Fruit fly (Drosophila melanogaster) whole organism, embryonic: ENCODE results near the gene CG9297.
A peak's percentile ranks its signal among the peaks of the same experiment; 100 is the strongest.

ENCODE experiments used
- ATbp ChIP-seq: fragments of 200-800 bp; sonication (Bioruptor generic); optimal IDR thresholded peaks from 2 replicates; lab custom pipeline; 2017; ENCODE audit warnings: missing biosample characterization, mild to moderate bottlenecking, missing genetic modification characterization, missing genetic modification reagents
- CG10267 ChIP-seq: fragments of 200-800 bp; sonication (Bioruptor generic); optimal IDR thresholded peaks from 2 replicates; lab custom pipeline; 2018; ENCODE audit warnings: missing biosample characterization, mild to moderate bottlenecking, missing genetic modification characterization, moderate library complexity
- CG10321 ChIP-seq: fragments of 200-800 bp; sonication (Bioruptor generic); IDR thresholded peaks from 2 replicates; pipeline ENCODE4 v1.3.6; 2022; ENCODE audit warnings: missing biosample characterization, missing genetic modification characterization
- CG12391 ChIP-seq: fragments of 200-800 bp; sonication (Bioruptor generic); optimal IDR thresholded peaks from 3 replicates; lab custom pipeline; 2018; ENCODE audit warnings: missing biosample characterization, mild to moderate bottlenecking, missing genetic modification characterization, moderate library complexity
- CG13424 ChIP-seq: fragments of 200-800 bp; sonication (Bioruptor generic); optimal IDR thresholded peaks from 2 replicates; lab custom pipeline; 2019; ENCODE audit warnings: missing biosample characterization, mild to moderate bottlenecking, missing genetic modification characterization, moderate library complexity
- CG15601 ChIP-seq: fragments of 200-800 bp; sonication (Bioruptor generic); optimal IDR thresholded peaks from 3 replicates; lab custom pipeline; 2019; ENCODE audit warnings: missing biosample characterization, mild to moderate bottlenecking, missing genetic modification characterization, moderate library complexity
- CG18262 ChIP-seq: fragments of 200-800 bp; optimal IDR thresholded peaks from 3 replicates; lab custom pipeline; 2019; ENCODE audit warnings: missing biosample characterization, mild to moderate bottlenecking, missing genetic modification characterization, moderate library complexity
- CG3065 ChIP-seq: fragments of 200-800 bp; sonication (Bioruptor generic); optimal IDR thresholded peaks from 2 replicates; lab custom pipeline; 2016; ENCODE audit warnings: missing biosample characterization, missing genetic modification characterization
- CG33557 ChIP-seq: fragments of 200-800 bp; sonication (Bioruptor generic); optimal IDR thresholded peaks from 2 replicates; lab custom pipeline; 2019; ENCODE audit warnings: missing biosample characterization, mild to moderate bottlenecking, missing genetic modification characterization, moderate library complexity
- CG4730 ChIP-seq: fragments of 200-800 bp; sonication (Bioruptor generic); IDR thresholded peaks from 2 replicates; pipeline ENCODE4 v1.3.6; 2022; ENCODE audit warnings: missing biosample characterization, missing genetic modification characterization
- CG7556 ChIP-seq: fragments of 200-800 bp; sonication (Bioruptor generic); optimal IDR thresholded peaks from 2 replicates; lab custom pipeline; 2017; ENCODE audit warnings: missing biosample characterization, mild to moderate bottlenecking, missing genetic modification characterization
- CG8478 ChIP-seq: fragments of >200 bp; optimal IDR thresholded peaks from 2 replicates; lab custom pipeline; 2018
- CG8924 ChIP-seq: fragments of 200-800 bp; optimal IDR thresholded peaks from 3 replicates; lab custom pipeline; 2019; ENCODE audit warnings: missing biosample characterization, mild to moderate bottlenecking, missing genetic modification characterization, moderate library complexity
- CoRest ChIP-seq: fragments of 200-800 bp; sonication (Bioruptor generic); optimal IDR thresholded peaks from 3 replicates; lab custom pipeline; 2018; ENCODE audit warnings: missing biosample characterization, mild to moderate bottlenecking, missing genetic modification characterization, moderate library complexity
- D19A ChIP-seq: fragments of 200-800 bp; optimal IDR thresholded peaks from 3 replicates; lab custom pipeline; 2019; ENCODE audit warnings: missing biosample characterization, mild to moderate bottlenecking, missing genetic modification characterization, moderate library complexity
- Dad ChIP-seq: fragments of 200-800 bp; sonication (Bioruptor generic); optimal IDR thresholded peaks from 3 replicates; lab custom pipeline; 2016; ENCODE audit warnings: missing biosample characterization, missing genetic modification characterization
- Drgx ChIP-seq: fragments of 200-800 bp; sonication (Bioruptor generic); IDR thresholded peaks from 2 replicates; pipeline ENCODE4 v1.3.6; 2022; ENCODE audit warnings: missing biosample characterization, missing genetic modification characterization
- Fer1 ChIP-seq: fragments of 200-800 bp; sonication (Bioruptor generic); optimal IDR thresholded peaks from 2 replicates; lab custom pipeline; 2017; ENCODE audit warnings: missing biosample characterization, mild to moderate bottlenecking, missing genetic modification characterization
- H15 ChIP-seq: fragments of 200-800 bp; sonication (Bioruptor generic); IDR thresholded peaks from 3 replicates; pipeline ENCODE4 v1.3.6; 2022; ENCODE audit warnings: missing biosample characterization, missing genetic modification characterization
- Hr3 ChIP-seq: fragments of 200-800 bp; sonication (Bioruptor generic); optimal IDR thresholded peaks from 3 replicates; lab custom pipeline; 2016; ENCODE audit warnings: missing biosample characterization, missing genetic modification characterization
- Hsf ChIP-seq: fragments of 200-800 bp; sonication (Bioruptor generic); optimal IDR thresholded peaks from 3 replicates; lab custom pipeline; 2016; ENCODE audit warnings: missing biosample characterization, missing genetic modification characterization
- Jarid2 ChIP-seq: fragments of 200-800 bp; sonication (Bioruptor generic); optimal IDR thresholded peaks from 3 replicates; lab custom pipeline; 2017; ENCODE audit warnings: mild to moderate bottlenecking, missing biosample characterization, missing genetic modification reagents, missing genetic modification characterization
- Med ChIP-seq: fragments of 200-800 bp; sonication (Bioruptor generic); peaks from one replicate; lab custom pipeline; 2016; ENCODE audit warnings: missing biosample characterization, missing genetic modification characterization, mild to moderate bottlenecking, inconsistent platforms, moderate library complexity
- NK7.1 ChIP-seq: fragments of 200-800 bp; sonication (Bioruptor generic); optimal IDR thresholded peaks from 3 replicates; lab custom pipeline; 2016; ENCODE audit warnings: missing biosample characterization, missing genetic modification characterization
- Oli ChIP-seq: fragments of 200-800 bp; sonication (Bioruptor generic); optimal IDR thresholded peaks from 2 replicates; lab custom pipeline; 2018; ENCODE audit warnings: missing biosample characterization, mild to moderate bottlenecking, missing genetic modification characterization, moderate library complexity
- Opbp ChIP-seq: fragments of 200-800 bp; sonication (Bioruptor generic); IDR thresholded peaks from 3 replicates; pipeline ENCODE4 v1.3.6; 2022; ENCODE audit warnings: missing biosample characterization, missing genetic modification characterization; ENCODE audit not compliant: partially characterized antibody
- PHDP ChIP-seq: fragments of 200-800 bp; sonication (Bioruptor generic); optimal IDR thresholded peaks from 3 replicates; lab custom pipeline; 2018; ENCODE audit warnings: missing biosample characterization, mild to moderate bottlenecking, missing genetic modification characterization, moderate library complexity
- Sox100B ChIP-seq: fragments of 200-800 bp; sonication (Bioruptor generic); optimal IDR thresholded peaks from 3 replicates; lab custom pipeline; 2018; ENCODE audit warnings: missing biosample characterization, mild to moderate bottlenecking, missing genetic modification characterization
- Xrp1 ChIP-seq: fragments of 200-800 bp; sonication (Bioruptor generic); IDR thresholded peaks from 2 replicates; pipeline ENCODE4 v1.3.6; 2022; ENCODE audit warnings: missing biosample characterization, missing genetic modification characterization
- az2 ChIP-seq: fragments of 200-800 bp; sonication (Bioruptor generic); optimal IDR thresholded peaks from 3 replicates; lab custom pipeline; 2016; ENCODE audit warnings: missing biosample characterization, missing genetic modification characterization
- ci ChIP-seq: fragments of 200-800 bp; sonication (Bioruptor generic); IDR thresholded peaks from 3 replicates; pipeline ENCODE4 v1.3.6; 2022; ENCODE audit warnings: missing biosample characterization, missing genetic modification characterization
- eve ChIP-seq, 2 experiments: fragments of >200 bp; optimal IDR thresholded peaks; 2 replicates each; lab custom pipeline; 2017; ENCODE audit warnings: missing biosample characterization in 2 of 2, missing genetic modification characterization in 2 of 2
- ewg ChIP-seq: fragments of 200-800 bp; sonication (Bioruptor generic); optimal IDR thresholded peaks from 3 replicates; lab custom pipeline; 2017; ENCODE audit warnings: mild to moderate bottlenecking, missing biosample characterization, missing genetic modification reagents, missing genetic modification characterization
- fd96Cb ChIP-seq: fragments of 200-800 bp; sonication (Bioruptor generic); optimal IDR thresholded peaks from 2 replicates; lab custom pipeline; 2018; ENCODE audit warnings: missing biosample characterization, mild to moderate bottlenecking, missing genetic modification characterization, moderate library complexity
- grau ChIP-seq: fragments of 200-800 bp; optimal IDR thresholded peaks from 3 replicates; lab custom pipeline; 2019; ENCODE audit warnings: missing biosample characterization, mild to moderate bottlenecking, missing genetic modification characterization, moderate library complexity
- hkb ChIP-seq, 2 experiments: fragments of 200-800 bp in 1 of 2; fragments of >200 bp in 1 of 2; sonication (Bioruptor generic) in 1 of 2; IDR thresholded peaks in 1 of 2; optimal IDR thresholded peaks in 1 of 2; 2 replicates each; pipeline versions ENCODE4 v1.3.6 to Lab custom; 2017 to 2022; ENCODE audit warnings: missing biosample characterization in 1 of 2, missing genetic modification characterization in 1 of 2
- hth ChIP-seq: fragments of >200 bp; optimal IDR thresholded peaks from 2 replicates; lab custom pipeline; 2017; ENCODE audit warnings: inconsistent platforms
- jing ChIP-seq: fragments of 200-800 bp; sonication (Bioruptor generic); optimal IDR thresholded peaks from 2 replicates; lab custom pipeline; 2018; ENCODE audit warnings: missing biosample characterization, mild to moderate bottlenecking, missing genetic modification characterization
- kni ChIP-seq: fragments of 200-800 bp; sonication (Bioruptor generic); optimal IDR thresholded peaks from 3 replicates; lab custom pipeline; 2017; ENCODE audit warnings: mild to moderate bottlenecking, missing biosample characterization, missing genetic modification reagents, missing genetic modification characterization
- lola ChIP-seq, 3 experiments: fragments of >200 bp in 2 of 3; fragments of 200-800 bp in 1 of 3; sonication (Bioruptor generic) in 1 of 3; optimal IDR thresholded peaks; 2 replicates each; lab custom pipeline; 2017 to 2019; ENCODE audit warnings: missing biosample characterization in 3 of 3, missing genetic modification characterization in 3 of 3, mild to moderate bottlenecking in 1 of 3, moderate library complexity in 1 of 3
- nerfin-1 ChIP-seq: fragments of 200-800 bp; sonication (Bioruptor generic); optimal IDR thresholded peaks from 3 replicates; lab custom pipeline; 2019; ENCODE audit warnings: missing biosample characterization, mild to moderate bottlenecking, missing genetic modification characterization, moderate library complexity
- p53 ChIP-seq: fragments of 200-800 bp; sonication (Bioruptor generic); optimal IDR thresholded peaks from 2 replicates; lab custom pipeline; 2016; ENCODE audit warnings: missing biosample characterization, missing genetic modification characterization
- prd ChIP-seq, 3 experiments: fragments of >200 bp in 2 of 3; fragments of 200-800 bp in 1 of 3; sonication (Bioruptor generic) in 1 of 3; optimal IDR thresholded peaks in 2 of 3; IDR thresholded peaks in 1 of 3; 2 replicates in 2 of 3; 3 replicates in 1 of 3; pipeline versions ENCODE4 v1.3.6 to Lab custom; 2017 to 2022; ENCODE audit warnings: missing biosample characterization in 1 of 3, missing genetic modification characterization in 1 of 3
- row ChIP-seq: fragments of 200-800 bp; sonication (Bioruptor generic); IDR thresholded peaks from 3 replicates; pipeline ENCODE4 v1.3.6; 2022; ENCODE audit warnings: missing biosample characterization, missing genetic modification characterization
- sc ChIP-seq, 3 experiments: fragments of >200 bp in 2 of 3; fragments of 200-800 bp in 1 of 3; sonication (Bioruptor generic) in 1 of 3; optimal IDR thresholded peaks; 2 replicates in 2 of 3; 3 replicates in 1 of 3; lab custom pipeline; 2017; ENCODE audit warnings: mild to moderate bottlenecking in 1 of 3, missing biosample characterization in 1 of 3, missing genetic modification characterization in 1 of 3, missing genetic modification reagents in 1 of 3
- sens ChIP-seq: fragments of 200-800 bp; sonication (Bioruptor generic); peaks from one replicate; lab custom pipeline; 2016; ENCODE audit warnings: missing biosample characterization, missing genetic modification characterization
- tgo ChIP-seq: fragments of 200-800 bp; sonication (Bioruptor generic); IDR thresholded peaks from 3 replicates; pipeline ENCODE4 v1.3.6; 2022; ENCODE audit warnings: missing biosample characterization, missing genetic modification characterization
- trem ChIP-seq: fragments of 200-800 bp; optimal IDR thresholded peaks from 3 replicates; lab custom pipeline; 2019; ENCODE audit warnings: missing biosample characterization, mild to moderate bottlenecking, missing genetic modification characterization, moderate library complexity
- zfh1 ChIP-seq: fragments of 200-800 bp; sonication (Bioruptor generic); IDR thresholded peaks from 3 replicates; pipeline ENCODE4 v1.3.6; 2022; ENCODE audit warnings: missing biosample characterization, missing genetic modification characterization

The CG9297 gene

DNA sequence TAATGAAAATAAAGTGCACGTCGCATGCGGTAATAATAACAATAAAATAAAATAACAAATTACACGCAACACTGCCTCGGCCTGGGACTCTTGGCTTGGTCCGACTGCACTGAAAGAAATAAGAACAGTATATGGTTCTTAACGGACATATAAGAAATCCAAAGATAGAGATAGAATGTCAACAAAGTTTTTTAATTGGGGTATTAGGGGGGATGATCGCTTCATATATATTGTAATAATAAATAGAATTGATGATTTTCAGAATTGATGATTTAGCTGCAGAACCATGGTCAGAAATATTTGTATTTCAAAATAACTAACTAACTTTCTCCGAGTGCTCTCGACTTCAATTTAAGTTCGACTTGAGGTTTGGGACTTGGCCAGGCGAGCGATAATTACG, 24.8 kb downstream of the CG9297 start (continued):
- TF ChIP-seq eve (GFP tag; optimal IDR thresholded peaks at IDR 0.05; lab: Kevin White, UChicago): peak in 1 of 2 experiments; percentile 57
- peak; percentile 39 for TF ChIP-seq PHDP (tag; lab: Kevin White, UChicago)
- TF ChIP-seq D19A (tag; lab: Kevin White, UChicago): peak; percentile 49
- TF ChIP-seq Dad (GFP tag; lab: Kevin White, UChicago): no peak
- TF ChIP-seq Jarid2 (GFP tag; lab: Kevin White, UChicago): peak; percentile 12
- no peak for TF ChIP-seq Hsf (GFP tag; lab: Kevin White, UChicago)
- TF ChIP-seq CG18262 (tag; lab: Kevin White, UChicago): peak; percentile 69
- TF ChIP-seq CG8478 (lab: Kevin White, UChicago): no peak
- TF ChIP-seq ewg: no peak
- TF ChIP-seq zfh1 (GFP tag; lab: Robert Waterston, UW): no peak
- TF ChIP-seq hth (lab: Kevin White, UChicago): no peak
- peak; percentile 34 for TF ChIP-seq CG8924 (tag; lab: Kevin White, UChicago)
- TF ChIP-seq Hr3 (GFP tag; lab: Kevin White, UChicago): peak; percentile 13
- peak; percentile 45 for TF ChIP-seq ATbp (GFP tag; lab: Kevin White, UChicago)
- TF ChIP-seq kni (GFP tag; lab: Kevin White, UChicago): peak; percentile 3
- TF ChIP-seq CG3065: no peak
- TF ChIP-seq CG7556: peak; percentile 12
- no peak for TF ChIP-seq tgo (GFP tag; lab: Robert Waterston, UW)
- TF ChIP-seq CG12391 (tag; lab: Kevin White, UChicago): peak; percentile 40
- TF ChIP-seq fd96Cb (tag; lab: Kevin White, UChicago): peak; percentile 38
- TF ChIP-seq Opbp (GFP tag; lab: Robert Waterston, UW): no peak
- peak; percentile 33 for TF ChIP-seq Sox100B (GFP tag; lab: Kevin White, UChicago)
- TF ChIP-seq Med: no peak
- no peak for TF ChIP-seq prd (optimal IDR thresholded peaks at IDR 0.05; lab: Kevin White, UChicago)
- TF ChIP-seq prd (GFP tag; IDR thresholded peaks at IDR 0.05; lab: Robert Waterston, UW): peak; percentile 31; the same call in 1 of the 3 replicates
- peak in 1 of 3 experiments; percentile 66 for TF ChIP-seq lola (GFP tag; optimal IDR thresholded peaks at IDR 0.05; lab: Kevin White, UChicago)
- TF ChIP-seq ci (GFP tag; lab: Robert Waterston, UW): 0 out of 3 replicates have a peak, but pooled peaks have one; percentile 9
- TF ChIP-seq Fer1: no peak
- TF ChIP-seq az2: peak; percentile 21
- TF ChIP-seq p53 (GFP tag; lab: Kevin White, UChicago): no peak
- TF ChIP-seq CG10267: peak; percentile 39
- peak; percentile 28 for TF ChIP-seq CoRest (tag; lab: Kevin White, UChicago)
- no peak for TF ChIP-seq hkb (optimal IDR thresholded peaks at IDR 0.05; lab: Kevin White, UChicago)
- TF ChIP-seq hkb (GFP tag; IDR thresholded peaks at IDR 0.05; lab: Robert Waterston, UW): no peak
- TF ChIP-seq NK7.1 (GFP tag; lab: Kevin White, UChicago): no peak
- no peak for TF ChIP-seq sc (optimal IDR thresholded peaks at IDR 0.05; lab: Kevin White, UChicago)
- peak; percentile 54 for TF ChIP-seq sc (GFP tag; optimal IDR thresholded peaks at IDR 0.05; lab: Kevin White, UChicago)
- peak; percentile 26; the same call in 1 of the 3 replicates for TF ChIP-seq row (GFP tag; lab: Robert Waterston, UW)
- TF ChIP-seq Xrp1 (GFP tag; lab: Robert Waterston, UW): peak; percentile 54
- peak; percentile 41 for TF ChIP-seq grau
- TF ChIP-seq CG4730 (GFP tag; lab: Robert Waterston, UW): no peak
- TF ChIP-seq CG10321 (GFP tag; lab: Robert Waterston, UW): no peak
- peak; percentile 38 for TF ChIP-seq trem (tag; lab: Kevin White, UChicago)
- peak; percentile 63 for TF ChIP-seq sens
- no peak for TF ChIP-seq H15
- TF ChIP-seq Oli: peak; percentile 30
- TF ChIP-seq Drgx (GFP tag; lab: Robert Waterston, UW): peak; percentile 40
- peak; percentile 31 for TF ChIP-seq CG33557
- peak; percentile 30 for TF ChIP-seq nerfin-1 (tag; lab: Kevin White, UChicago)
- TF ChIP-seq CG13424 (tag; lab: Kevin White, UChicago): peak; percentile 13
- TF ChIP-seq CG15601 (tag; lab: Kevin White, UChicago): peak; percentile 67
- TF ChIP-seq jing (GFP tag; lab: Kevin White, UChicago): peak; percentile 8
